Fruit fly (Drosophila melanogaster) whole organism, pupa: ENCODE results near the gene pum.

Experiments
- CG10348 ChIP-seq: fragments of 200-800 bp; sonication (Bioruptor generic); IDR thresholded peaks from 2 replicates; pipeline ENCODE4 v1.3.6; 2022; ENCODE audit warnings: missing biosample characterization, missing genetic modification characterization
- CG12605 ChIP-seq: fragments of 200-800 bp; sonication (Bioruptor generic); IDR thresholded peaks from 2 replicates; pipeline ENCODE4 v1.3.6; 2022; ENCODE audit warnings: missing biosample characterization, missing genetic modification characterization
- CG13204 ChIP-seq: fragments of 200-800 bp; sonication (Bioruptor generic); optimal IDR thresholded peaks from 2 replicates; lab custom pipeline; 2018; ENCODE audit warnings: missing biosample characterization, mild to moderate bottlenecking, missing genetic modification characterization, moderate library complexity
- CG14655 ChIP-seq: fragments of 200-800 bp; sonication (Bioruptor generic); optimal IDR thresholded peaks from 3 replicates; lab custom pipeline; 2017; ENCODE audit warnings: mild to moderate bottlenecking, missing biosample characterization, missing genetic modification reagents, missing genetic modification characterization
- CG15710 ChIP-seq: fragments of 200-800 bp; sonication (Bioruptor generic); optimal IDR thresholded peaks from 2 replicates; lab custom pipeline; 2018; ENCODE audit warnings: missing biosample characterization, mild to moderate bottlenecking, missing genetic modification characterization, moderate library complexity
- CG17806 ChIP-seq: fragments of 200-800 bp; sonication (Bioruptor generic); optimal IDR thresholded peaks from 2 replicates; lab custom pipeline; 2018; ENCODE audit warnings: missing biosample characterization, mild to moderate bottlenecking, missing genetic modification characterization, moderate library complexity
- CG32121 ChIP-seq: fragments of 200-800 bp; sonication (Bioruptor generic); IDR thresholded peaks from 2 replicates; pipeline ENCODE4 v1.3.6; 2022; ENCODE audit warnings: missing biosample characterization, missing genetic modification characterization
- CG34367 ChIP-seq: fragments of 200-800 bp; sonication (Bioruptor generic); optimal IDR thresholded peaks from 2 replicates; lab custom pipeline; 2018; ENCODE audit warnings: missing biosample characterization, mild to moderate bottlenecking, missing genetic modification characterization
- CG4496 ChIP-seq: fragments of 200-800 bp; sonication (Bioruptor generic); IDR thresholded peaks from 3 replicates; pipeline ENCODE4 v1.3.6; 2022; ENCODE audit warnings: missing biosample characterization, missing genetic modification characterization
- CG8159 ChIP-seq: fragments of 200-800 bp; sonication (Bioruptor generic); optimal IDR thresholded peaks from 3 replicates; lab custom pipeline; 2018; ENCODE audit warnings: missing biosample characterization, mild to moderate bottlenecking, missing genetic modification characterization, moderate library complexity
- CG8301 ChIP-seq: fragments of 200-800 bp; sonication (Bioruptor generic); optimal IDR thresholded peaks from 2 replicates; lab custom pipeline; 2018; ENCODE audit warnings: missing biosample characterization, mild to moderate bottlenecking, missing genetic modification characterization
- CG9948 ChIP-seq: fragments of 200-800 bp; sonication (Bioruptor generic); optimal IDR thresholded peaks from 2 replicates; lab custom pipeline; 2018; ENCODE audit warnings: missing biosample characterization, mild to moderate bottlenecking, missing genetic modification characterization, moderate library complexity
- D1 ChIP-seq: fragments of 200-800 bp; sonication (Bioruptor generic); optimal IDR thresholded peaks from 2 replicates; lab custom pipeline; 2018; ENCODE audit warnings: missing biosample characterization, mild to moderate bottlenecking, missing genetic modification characterization, moderate library complexity
- EcR ChIP-seq: fragments of 200-800 bp; sonication (Bioruptor generic); optimal IDR thresholded peaks from 3 replicates; lab custom pipeline; 2019; ENCODE audit warnings: missing biosample characterization, missing genetic modification characterization, mild to moderate bottlenecking, moderate library complexity, missing genetic modification reagents
- Ets98B ChIP-seq: fragments of 200-800 bp; sonication (Bioruptor generic); IDR thresholded peaks from 2 replicates; pipeline ENCODE4 v1.3.6; 2022; ENCODE audit warnings: missing biosample characterization, missing genetic modification characterization
- Pif1A ChIP-seq: fragments of 200-800 bp; sonication (Bioruptor generic); optimal IDR thresholded peaks from 3 replicates; lab custom pipeline; 2016; ENCODE audit warnings: missing biosample characterization, missing genetic modification characterization
- Pif1B ChIP-seq: fragments of 200-800 bp; sonication (Bioruptor generic); optimal IDR thresholded peaks from 3 replicates; lab custom pipeline; 2016; ENCODE audit warnings: missing biosample characterization, missing genetic modification characterization
- Snoo ChIP-seq: fragments of 200-800 bp; sonication (Bioruptor generic); optimal IDR thresholded peaks from 3 replicates; lab custom pipeline; 2017; ENCODE audit warnings: missing biosample characterization, mild to moderate bottlenecking, missing genetic modification characterization, inconsistent platforms
- fd96Ca ChIP-seq: fragments of 200-800 bp; sonication (Bioruptor generic); IDR thresholded peaks from 3 replicates; pipeline ENCODE4 v1.3.6; 2022; ENCODE audit warnings: missing biosample characterization, missing genetic modification characterization
- gl ChIP-seq: fragments of 200-800 bp; sonication (Bioruptor generic); optimal IDR thresholded peaks from 2 replicates; lab custom pipeline; 2018; ENCODE audit warnings: missing biosample characterization, mild to moderate bottlenecking, missing genetic modification characterization
- rn ChIP-seq: fragments of 200-800 bp; sonication (Bioruptor generic); IDR thresholded peaks from 2 replicates; pipeline ENCODE4 v1.3.6; 2022; ENCODE audit warnings: missing biosample characterization, missing genetic modification characterization

The pum gene

DNA sequence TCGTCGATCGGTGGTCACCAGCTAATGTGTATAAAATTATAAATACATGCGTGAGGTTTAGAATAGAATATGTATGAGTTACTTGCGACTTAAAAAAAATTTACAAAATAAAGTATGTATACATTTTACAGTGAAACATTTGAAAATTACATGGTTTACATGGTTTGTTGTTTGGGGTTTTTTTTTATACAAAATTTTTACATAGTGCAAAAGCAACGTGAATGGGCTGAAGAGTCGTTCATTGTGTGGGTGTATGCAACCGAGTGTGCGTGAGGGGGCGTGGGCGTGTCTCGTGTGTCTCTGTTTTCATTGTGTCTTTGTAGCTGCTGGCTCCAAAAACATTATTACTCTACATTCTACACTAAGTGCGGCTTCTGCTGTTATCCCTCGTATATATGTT, 167.6 kb downstream of the pum start:
- TF ChIP-seq gl (tag; lab: Kevin White, UChicago) (no peak), Pif1A (GFP tag; lab: Kevin White, UChicago) (no peak), rn (GFP tag; lab: Robert Waterston, UW) (no peak), Snoo (tag; lab: Kevin White, UChicago) (no peak), CG34367 (tag; lab: Kevin White, UChicago) (no peak), Pif1B (GFP tag; lab: Kevin White, UChicago) (no peak), CG32121 (no peak), CG8159 (tag; lab: Kevin White, UChicago) (no peak), Ets98B (no peak), CG9948 (tag; lab: Kevin White, UChicago) (no peak), CG8301 (tag; lab: Kevin White, UChicago) (no peak)

DNA sequence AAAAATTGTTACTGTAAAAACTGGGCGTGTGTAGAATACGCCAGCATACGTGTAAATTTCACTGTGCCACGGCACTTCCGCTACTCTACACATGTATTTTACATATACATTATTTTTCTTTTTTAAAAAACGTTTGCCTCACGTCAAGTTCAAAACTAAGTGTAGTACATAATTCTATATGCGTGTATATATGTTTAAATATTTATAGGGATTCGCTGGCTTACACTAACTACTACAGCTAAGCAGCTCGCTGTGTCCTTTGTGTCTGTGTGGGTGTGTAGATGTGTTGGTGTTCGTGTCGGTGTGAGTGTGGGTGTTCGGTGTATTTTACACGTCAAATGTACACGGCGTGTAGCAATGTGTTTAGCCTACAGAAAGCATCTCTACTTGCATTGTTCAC, 169.1 kb downstream of the pum start:
- TF ChIP-seq CG32121 (no peak), D1 (tag; lab: Kevin White, UChicago) (peak; percentile 21)

DNA sequence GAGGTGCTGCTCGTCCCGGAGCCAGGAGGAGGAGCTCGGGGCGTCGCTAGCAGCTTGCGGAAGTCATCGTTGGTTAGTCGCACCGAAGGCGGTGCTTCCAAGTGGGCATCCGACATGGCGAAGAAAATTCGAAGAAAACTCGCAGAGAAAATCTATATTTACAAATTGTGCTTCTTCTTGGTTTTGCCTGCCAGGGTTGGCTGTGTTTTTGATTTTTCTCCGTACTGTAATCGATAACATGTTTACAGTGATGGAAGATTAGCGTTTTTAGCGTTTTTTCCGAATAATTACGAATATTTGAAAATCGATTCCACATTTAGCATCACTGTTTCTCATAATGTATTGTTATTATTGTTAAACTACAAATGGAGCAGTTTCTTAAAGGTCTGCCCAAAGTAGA, 172.6 kb downstream of the pum start, which contains the start of the genes beag and Ada:
beag (minus strand) TSS at position 205 of the 400 bp plus-strand sequence.
Ada (plus strand) TSS at position 310 of the 400 bp plus-strand sequence.
- TF ChIP-seq CG4496 (GFP tag; lab: Robert Waterston, UW): peak; percentile 54; the same call in 2 of the 3 replicates
- TF ChIP-seq CG32121: no peak
- 0 out of 2 replicates have a peak, but pooled peaks have one; percentile 10 for TF ChIP-seq Ets98B

DNA sequence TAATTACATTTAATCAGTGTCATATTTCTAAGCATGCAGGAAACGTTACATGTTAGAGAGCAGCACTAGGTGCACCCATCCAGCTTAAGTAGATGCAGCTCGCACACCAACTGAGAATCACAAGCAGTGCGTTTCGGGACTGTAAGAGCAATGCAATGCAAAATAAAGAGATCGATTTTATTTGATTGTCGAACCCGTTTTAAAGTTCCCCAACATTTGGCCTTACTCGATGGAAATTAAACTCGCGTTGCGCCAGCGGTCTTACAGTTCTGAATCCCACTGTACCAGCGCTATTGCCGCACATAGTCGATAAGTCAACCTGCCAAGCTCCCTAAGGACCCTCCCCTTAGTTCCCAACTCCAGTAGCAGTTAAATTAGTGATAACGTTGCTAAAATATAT, 174.7 kb downstream of the pum start:
- TF ChIP-seq CG32121: 0 out of 2 replicates have a peak, but pooled peaks have one; percentile 13
- no peak for TF ChIP-seq CG10348 (GFP tag; lab: Robert Waterston, UW)
- TF ChIP-seq CG12605 (GFP tag; lab: Robert Waterston, UW): peak; percentile 69
- peak; percentile 67; the same call in 1 of the 3 replicates for TF ChIP-seq fd96Ca (GFP tag; lab: Robert Waterston, UW)
- TF ChIP-seq Snoo (tag; lab: Kevin White, UChicago): no peak
- TF ChIP-seq EcR (GFP tag; lab: Kevin White, UChicago): no peak
- TF ChIP-seq rn (GFP tag; lab: Robert Waterston, UW): no peak
- peak; percentile 21 for TF ChIP-seq CG17806
- TF ChIP-seq D1 (tag; lab: Kevin White, UChicago): no peak
- TF ChIP-seq CG8159 (tag; lab: Kevin White, UChicago): no peak
- no peak for TF ChIP-seq Pif1A (GFP tag; lab: Kevin White, UChicago)
- no peak for TF ChIP-seq CG13204
- TF ChIP-seq CG14655: no peak
- TF ChIP-seq CG9948 (tag; lab: Kevin White, UChicago): peak; percentile 13
- peak; percentile 23 for TF ChIP-seq CG15710 (tag; lab: Kevin White, UChicago)
- peak; percentile 64; the same call in 2 of the 3 replicates for TF ChIP-seq CG4496 (GFP tag; lab: Robert Waterston, UW)
- no peak for TF ChIP-seq CG8301 (tag; lab: Kevin White, UChicago)
- TF ChIP-seq Ets98B: peak; percentile 17; the same call in 1 of the 2 replicates
- no peak for TF ChIP-seq gl (tag; lab: Kevin White, UChicago)
- TF ChIP-seq CG34367 (tag; lab: Kevin White, UChicago): no peak
- no peak for TF ChIP-seq Pif1B (GFP tag; lab: Kevin White, UChicago)

DNA sequence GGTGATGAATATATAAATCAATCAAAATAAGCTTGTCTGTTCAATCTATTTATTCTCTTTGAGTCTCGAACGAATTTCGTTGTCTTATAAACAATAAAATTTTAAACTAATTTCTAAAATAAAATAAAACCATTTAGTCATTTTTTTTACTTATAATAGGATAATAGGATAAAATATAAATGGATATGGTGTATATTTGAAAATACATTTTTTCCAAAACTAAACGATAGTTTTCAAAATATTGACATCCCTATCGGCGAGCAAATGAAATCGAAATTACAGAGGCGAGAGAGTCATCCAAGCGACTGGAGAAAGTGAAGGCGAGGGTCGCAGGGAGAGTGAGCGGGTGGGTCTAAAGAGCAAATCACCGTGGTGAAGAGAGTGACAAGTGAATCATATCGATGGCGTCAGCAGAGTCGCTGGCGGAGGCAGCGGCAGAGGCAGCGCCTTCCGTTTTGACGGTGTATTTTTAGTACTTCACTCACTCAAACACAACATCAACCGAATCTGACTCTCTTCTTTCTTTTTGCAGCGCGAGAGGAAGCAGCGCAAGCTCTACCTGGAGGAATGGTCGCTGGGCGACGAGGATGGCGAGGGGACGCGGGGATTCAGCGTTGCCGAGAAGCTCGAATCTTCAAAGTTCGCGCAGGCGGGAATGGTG, 180.0 kb downstream of the pum start:
- TF ChIP-seq CG8159 (tag; lab: Kevin White, UChicago) (peak; percentile 89), CG32121 (no peak), CG10348 (GFP tag; lab: Robert Waterston, UW) (no peak), D1 (tag; lab: Kevin White, UChicago) (peak; percentile 92), fd96Ca (GFP tag; lab: Robert Waterston, UW) (no peak), CG17806 (peak; percentile 87), gl (tag; lab: Kevin White, UChicago) (peak; percentile 87), CG4496 (GFP tag; lab: Robert Waterston, UW) (no peak), CG8301 (tag; lab: Kevin White, UChicago) (peak; percentile 97), Pif1B (GFP tag; lab: Kevin White, UChicago) (peak; percentile 89), EcR (GFP tag; lab: Kevin White, UChicago) (peak; percentile 57), CG15710 (tag; lab: Kevin White, UChicago) (peak; percentile 85), CG12605 (GFP tag; lab: Robert Waterston, UW) (no peak), Pif1A (GFP tag; lab: Kevin White, UChicago) (peak; percentile 91), CG13204 (peak; percentile 88), rn (GFP tag; lab: Robert Waterston, UW) (no peak), CG34367 (tag; lab: Kevin White, UChicago) (peak; percentile 76), Ets98B (no peak), CG14655 (peak; percentile 98), CG9948 (tag; lab: Kevin White, UChicago) (peak; percentile 93), Snoo (tag; lab: Kevin White, UChicago) (peak; percentile 96)
- TF ChIP-seq, all 21 proteins: peak for 14

DNA sequence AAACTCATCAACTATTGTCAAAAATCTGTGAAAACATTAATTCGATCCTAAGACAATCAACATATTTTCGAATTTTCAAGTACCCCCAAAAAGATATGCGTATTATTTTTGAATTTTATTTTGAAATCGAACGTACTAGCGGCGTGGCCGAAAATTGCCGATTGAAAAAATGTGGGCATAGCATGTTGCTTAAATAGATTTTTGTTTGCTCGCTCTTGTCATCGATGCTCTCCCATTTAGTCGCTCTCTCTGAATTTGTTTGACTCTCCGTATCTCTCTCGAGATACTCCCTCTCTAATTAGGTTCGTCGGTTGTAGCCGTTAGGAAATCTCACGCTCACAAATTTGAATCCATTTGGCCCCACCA, 180.5 kb downstream of the pum start:
- TF ChIP-seq CG10348 (GFP tag; lab: Robert Waterston, UW): no peak
- TF ChIP-seq Pif1B (GFP tag; lab: Kevin White, UChicago): no peak
- no peak for TF ChIP-seq CG4496 (GFP tag; lab: Robert Waterston, UW)
- no peak for TF ChIP-seq Snoo (tag; lab: Kevin White, UChicago)
- TF ChIP-seq CG34367 (tag; lab: Kevin White, UChicago): no peak
- TF ChIP-seq CG12605 (GFP tag; lab: Robert Waterston, UW): no peak
- TF ChIP-seq CG9948 (tag; lab: Kevin White, UChicago): no peak
- no peak for TF ChIP-seq CG15710 (tag; lab: Kevin White, UChicago)
- TF ChIP-seq CG8301 (tag; lab: Kevin White, UChicago): no peak
- no peak for TF ChIP-seq Pif1A (GFP tag; lab: Kevin White, UChicago)
- no peak for TF ChIP-seq CG14655
- no peak for TF ChIP-seq gl (tag; lab: Kevin White, UChicago)
- no peak for TF ChIP-seq fd96Ca (GFP tag; lab: Robert Waterston, UW)
- no peak for TF ChIP-seq Ets98B
- TF ChIP-seq CG13204: no peak
- TF ChIP-seq D1 (tag; lab: Kevin White, UChicago): no peak
- no peak for TF ChIP-seq EcR (GFP tag; lab: Kevin White, UChicago)
- TF ChIP-seq rn (GFP tag; lab: Robert Waterston, UW): no peak
